Fruit fly (Drosophila melanogaster): ENCODE measurements around the gene Adk2.

Adk2 gene

dm6 chr3L:13068293-13068692 is 45.8 kb upstream of the Adk2 start (continued):
- TF ChIP-seq CG4730 (GFP tag; IDR thresholded peaks at IDR 0.05) (no peak), grn (GFP tag; optimal IDR thresholded peaks at IDR 0.05) (no peak), CG10209 (GFP tag; optimal IDR thresholded peaks at IDR 0.05) (peak; percentile 32), Gsc (GFP tag; IDR thresholded peaks at IDR 0.05) (no peak), Ssrp (tag; optimal IDR thresholded peaks at IDR 0.05) (peak; percentile 41), unc-4 (GFP tag; IDR thresholded peaks at IDR 0.05; ENCODE audit: partially characterized antibody) (no peak), CG33557 (GFP tag; optimal IDR thresholded peaks at IDR 0.05) (peak; percentile 46), CG6813 (GFP tag; optimal IDR thresholded peaks at IDR 0.05) (no peak), HmgD (GFP tag; optimal IDR thresholded peaks at IDR 0.05) (no peak), CG17829 (tag; optimal IDR thresholded peaks at IDR 0.05) (peak; percentile 50), CG3995 (GFP tag; optimal IDR thresholded peaks at IDR 0.05) (no peak), Usf (GFP tag; optimal IDR thresholded peaks at IDR 0.05) (peak; percentile 4), gcm (GFP tag; optimal IDR thresholded peaks at IDR 0.05) (peak; percentile 21), sr (GFP tag; IDR thresholded peaks at IDR 0.05) (no peak), CG12071 (GFP tag; optimal IDR thresholded peaks at IDR 0.05) (no peak), CG7271 (tag; optimal IDR thresholded peaks at IDR 0.05) (no peak), CG12391 (tag; optimal IDR thresholded peaks at IDR 0.05) (peak; percentile 70), zf30C (GFP tag; optimal IDR thresholded peaks at IDR 0.05) (peak; percentile 72), CG16779 (GFP tag; IDR thresholded peaks at IDR 0.05) (no peak), CG1024 (GFP tag; IDR thresholded peaks at IDR 0.05) (no peak), tgo (GFP tag; IDR thresholded peaks at IDR 0.05) (no peak), CG4404 (GFP tag; IDR thresholded peaks at IDR 0.05) (peak; percentile 50), da (GFP tag; optimal IDR thresholded peaks at IDR 0.05) (no peak), Nf-YB (GFP tag; optimal IDR thresholded peaks at IDR 0.05) (no peak), TFAM (GFP tag; optimal IDR thresholded peaks at IDR 0.05) (no peak), sim (GFP tag; IDR thresholded peaks at IDR 0.05) (no peak), btn (GFP tag; optimal IDR thresholded peaks at IDR 0.05) (no peak), Atf3 (GFP tag; optimal IDR thresholded peaks at IDR 0.05) (peak; percentile 13), CG3407 (GFP tag; optimal IDR thresholded peaks at IDR 0.05) (no peak), tll (GFP tag; optimal IDR thresholded peaks at IDR 0.05) (no peak), CG7987 (GFP tag; optimal IDR thresholded peaks at IDR 0.05) (no peak), Ets97D (GFP tag; optimal IDR thresholded peaks at IDR 0.05) (no peak), CG3281 (GFP tag; optimal IDR thresholded peaks at IDR 0.05) (no peak), CG18011 (GFP tag; optimal IDR thresholded peaks at IDR 0.05) (no peak), Dip2 (GFP tag; IDR thresholded peaks at IDR 0.05) (no peak), CG10543 (GFP tag; optimal IDR thresholded peaks at IDR 0.05) (no peak), CG7556 (GFP tag; optimal IDR thresholded peaks at IDR 0.05) (peak; percentile 50), CG18619 (GFP tag; optimal IDR thresholded peaks at IDR 0.05) (peak; percentile 14), D19A (tag; optimal IDR thresholded peaks at IDR 0.05) (peak; percentile 36), cg (GFP tag; optimal IDR thresholded peaks at IDR 0.05) (no peak), CG8290 (GFP tag; optimal IDR thresholded peaks at IDR 0.05) (peak; percentile 24), CG8290 (tag; optimal IDR thresholded peaks at IDR 0.05) (no peak), CG9437 (GFP tag; optimal IDR thresholded peaks at IDR 0.05) (no peak), Pdp1 (GFP tag; optimal IDR thresholded peaks at IDR 0.05) (peak in 1 of 2 experiments; percentile 13), sens-2 (GFP tag; IDR thresholded peaks at IDR 0.05) (no peak), dmrt11E (tag; optimal IDR thresholded peaks at IDR 0.05) (peak; percentile 85), lilli (GFP tag; optimal IDR thresholded peaks at IDR 0.05) (no peak), CG2712 (tag; optimal IDR thresholded peaks at IDR 0.05) (peak; percentile 71), CG32772 (GFP tag; IDR thresholded peaks at IDR 0.05) (no peak), Hsf (GFP tag; optimal IDR thresholded peaks at IDR 0.05) (peak; percentile 1), wdn (GFP tag; IDR thresholded peaks at IDR 0.05) (no peak), CG18476 (GFP tag; optimal IDR thresholded peaks at IDR 0.05) (no peak)
